Worm (Caenorhabditis elegans) whole organism, early embryonic: ENCODE measurements around the gene F08H9.3.

ENCODE experiments used
- B0310.2 ChIP-seq: sonication (generic microtip); optimal IDR thresholded peaks from 2 replicates; lab custom pipeline; 2016; ENCODE audit warnings: mild to moderate bottlenecking, missing genetic modification characterization, missing compliant biosample characterization
- ama-1 ChIP-seq: fragments of 150-350 bp; optimal IDR thresholded peaks from 2 replicates; lab custom pipeline; 2014
- ets-7 ChIP-seq: sonication (generic microtip); optimal IDR thresholded peaks from 2 replicates; lab custom pipeline; 2016; ENCODE audit warnings: missing genotype, missing genetic modification characterization, missing compliant biosample characterization
- flt-1 ChIP-seq: fragments of 200-800 bp; sonication (Bioruptor generic); IDR thresholded peaks from 2 replicates; pipeline ENCODE4 v1.3.6; 2022; ENCODE audit warnings: missing genetic modification characterization, missing compliant biosample characterization
- pes-1 ChIP-seq: fragments of 200-800 bp; sonication (Bioruptor generic); IDR thresholded peaks from 2 replicates; pipeline ENCODE4 v1.3.6; 2022; ENCODE audit warnings: missing genetic modification reagents, missing genetic modification characterization, missing compliant biosample characterization

DNA sequence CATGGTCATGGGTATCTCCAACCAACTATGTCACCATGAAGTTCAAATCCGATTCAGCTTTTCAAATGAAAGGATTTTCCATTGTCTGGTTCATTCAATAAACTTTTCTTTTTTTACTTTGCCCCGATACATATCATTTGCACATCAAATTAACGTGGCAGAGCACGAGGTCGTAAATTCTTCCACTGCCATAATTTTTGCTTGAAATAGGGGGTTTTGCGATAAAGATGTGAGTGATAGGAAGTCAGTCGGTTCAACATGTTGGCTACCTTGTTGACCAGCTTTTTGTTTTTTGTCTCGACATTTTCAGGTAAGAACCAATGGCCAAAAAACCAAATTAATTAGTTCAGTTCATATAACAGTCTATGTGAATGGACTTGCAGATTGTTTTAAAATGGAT lies 13.5 kb upstream of the F08H9.3 start, which contains the start of gene clec-54:
- TF ChIP-seq B0310.2 (no peak), ama-1 (lab: Kevin White, UChicago) (no peak), flt-1 (no peak), pes-1 (GFP tag; lab: Robert Waterston, UW) (no peak), ets-7 (no peak)
